Fruit fly (Drosophila melanogaster) whole organism, wandering third instar larva: ENCODE data around the gene Usp12-46.

Experiments used
- Abd-B ChIP-seq: fragments of >200 bp; optimal IDR thresholded peaks from 2 replicates; lab custom pipeline; 2017; ENCODE audit warnings: missing biosample characterization, missing genetic modification characterization
- CG32264 ChIP-seq: fragments of 200-800 bp; sonication (Bioruptor generic); optimal IDR thresholded peaks from 2 replicates; lab custom pipeline; 2016; ENCODE audit warnings: missing biosample characterization, missing genetic modification characterization
- CrebA ChIP-seq: fragments of 200-800 bp; sonication (Bioruptor generic); optimal IDR thresholded peaks from 2 replicates; lab custom pipeline; 2016; ENCODE audit warnings: missing biosample characterization, mild to moderate bottlenecking, missing genetic modification characterization, borderline replicate concordance
- Dfd ChIP-seq: fragments of >200 bp; optimal IDR thresholded peaks from 2 replicates; lab custom pipeline; 2017; ENCODE audit warnings: missing biosample characterization, missing genetic modification characterization
- Dif ChIP-seq: fragments of 200-275, 200-300 bp; sonication (Bioruptor generic); optimal IDR thresholded peaks from 2 replicates; lab custom pipeline; 2018; ENCODE audit warnings: missing biosample characterization, missing genetic modification characterization; ENCODE audit not compliant: partially characterized antibody
- GATAd ChIP-seq: sonication (Bioruptor generic); optimal IDR thresholded peaks from 2 replicates; lab custom pipeline; 2016; ENCODE audit warnings: missing biosample characterization, missing genetic modification characterization
- HLH106 ChIP-seq: fragments of 200-800 bp; optimal IDR thresholded peaks from 3 replicates; lab custom pipeline; 2019; ENCODE audit warnings: missing biosample characterization, mild to moderate bottlenecking, missing genetic modification characterization, moderate library complexity
- Hnf4 ChIP-seq: fragments of 200-800 bp; sonication (Bioruptor generic); optimal IDR thresholded peaks from 2 replicates; lab custom pipeline; 2016; ENCODE audit warnings: missing biosample characterization, mild to moderate bottlenecking, missing genetic modification characterization
- Hr78 ChIP-seq: fragments of >200 bp; optimal IDR thresholded peaks from 2 replicates; lab custom pipeline; 2017; ENCODE audit warnings: missing biosample characterization, missing genetic modification characterization
- Hr83 ChIP-seq: fragments of 200-300 bp; sonication (Bioruptor generic); optimal IDR thresholded peaks from 2 replicates; lab custom pipeline; 2016; ENCODE audit warnings: missing biosample characterization, mild to moderate bottlenecking, missing genetic modification characterization, moderate library complexity; ENCODE audit not compliant: poor library complexity, severe bottlenecking
- Jra ChIP-seq: sonication (Bioruptor generic); optimal IDR thresholded peaks from 2 replicates; lab custom pipeline; 2016; ENCODE audit warnings: missing biosample characterization, missing genetic modification characterization
- Mio ChIP-seq: sonication (Bioruptor generic); optimal IDR thresholded peaks from 2 replicates; lab custom pipeline; 2016; ENCODE audit warnings: missing biosample characterization, missing genetic modification characterization
- Myc ChIP-seq: fragments of >200 bp; optimal IDR thresholded peaks from 2 replicates; lab custom pipeline; 2017
- N ChIP-seq: fragments of >200 bp; optimal IDR thresholded peaks from 2 replicates; lab custom pipeline; 2018; ENCODE audit warnings: missing biosample characterization, missing external identifiers, missing genetic modification characterization
- Rel ChIP-seq, 2 experiments: fragments of 200-800 bp; sonication (Bioruptor generic) in 1 of 2; optimal IDR thresholded peaks; 2 replicates in 1 of 2; 3 replicates in 1 of 2; lab custom pipeline; 2016 to 2019; ENCODE audit warnings: mild to moderate bottlenecking in 2 of 2, missing biosample characterization in 2 of 2, missing genetic modification characterization in 2 of 2, moderate library complexity in 1 of 2
- Sp1 ChIP-seq: fragments of 200-800 bp; sonication (Bioruptor generic); optimal IDR thresholded peaks from 3 replicates; lab custom pipeline; 2019; ENCODE audit warnings: missing biosample characterization, mild to moderate bottlenecking, missing genetic modification characterization, moderate library complexity
- Vsx2 ChIP-seq: fragments of 200-300, 225-300 bp; sonication (Bioruptor generic); optimal IDR thresholded peaks from 2 replicates; lab custom pipeline; 2018; ENCODE audit warnings: missing biosample characterization, missing genetic modification characterization; ENCODE audit not compliant: partially characterized antibody
- br ChIP-seq: fragments of 200-800 bp; sonication (Bioruptor generic); optimal IDR thresholded peaks from 2 replicates; lab custom pipeline; 2016; ENCODE audit warnings: missing biosample characterization, missing genetic modification characterization
- brk ChIP-seq: fragments of 200-800 bp; sonication (Bioruptor generic); optimal IDR thresholded peaks from 2 replicates; lab custom pipeline; 2016; ENCODE audit warnings: missing biosample characterization, mild to moderate bottlenecking, missing genetic modification characterization
- dl ChIP-seq, 2 experiments: fragments of 175-275, 200-275 bp in 1 of 2; fragments of 200-275 bp in 1 of 2; sonication (Bioruptor generic); optimal IDR thresholded peaks; lab custom pipeline; 2018; ENCODE audit warnings: mild to moderate bottlenecking in 2 of 2, missing biosample characterization in 2 of 2, missing genetic modification characterization in 2 of 2, moderate library complexity in 2 of 2; ENCODE audit not compliant: partially characterized antibody in 2 of 2, insufficient read depth in 1 of 2
- dmrt93B ChIP-seq: fragments of 200-800 bp; sonication (Bioruptor generic); optimal IDR thresholded peaks from 2 replicates; lab custom pipeline; 2018; ENCODE audit warnings: missing biosample characterization, mild to moderate bottlenecking, missing genetic modification characterization
- dsf ChIP-seq: sonication (Bioruptor generic); optimal IDR thresholded peaks from 2 replicates; lab custom pipeline; 2016; ENCODE audit warnings: missing biosample characterization, missing genetic modification characterization, borderline replicate concordance
- ey ChIP-seq: fragments of 200-800 bp; sonication (Bioruptor generic); optimal IDR thresholded peaks from 2 replicates; lab custom pipeline; 2016; ENCODE audit warnings: missing biosample characterization, missing genetic modification characterization
- foxo ChIP-seq, 2 experiments: fragments of 200-800 bp; sonication (Bioruptor generic); optimal IDR thresholded peaks; 2 replicates in 1 of 2; 3 replicates in 1 of 2; lab custom pipeline; 2016 to 2017; ENCODE audit warnings: missing biosample characterization in 2 of 2, missing genetic modification characterization in 2 of 2
- fru ChIP-seq: fragments of 200-800 bp; sonication (Bioruptor generic); optimal IDR thresholded peaks from 3 replicates; lab custom pipeline; 2016; ENCODE audit warnings: missing biosample characterization, mild to moderate bottlenecking, missing genetic modification characterization
- h ChIP-seq: fragments of 200-800 bp; sonication (Bioruptor generic); optimal IDR thresholded peaks from 3 replicates; lab custom pipeline; 2016; ENCODE audit warnings: missing biosample characterization, mild to moderate bottlenecking, missing genetic modification characterization
- jim ChIP-seq: fragments of 175-275, 200-325 bp; sonication (Bioruptor generic); optimal IDR thresholded peaks from 2 replicates; lab custom pipeline; 2016; ENCODE audit warnings: missing biosample characterization, mild to moderate bottlenecking, missing genetic modification characterization
- lola ChIP-seq: fragments of >200 bp; optimal IDR thresholded peaks from 2 replicates; lab custom pipeline; 2017; ENCODE audit warnings: missing biosample characterization, missing genetic modification characterization
- pan ChIP-seq: fragments of >200 bp; optimal IDR thresholded peaks from 2 replicates; lab custom pipeline; 2017
- psq ChIP-seq: fragments of 200-800 bp; sonication (Bioruptor generic); optimal IDR thresholded peaks from 3 replicates; lab custom pipeline; 2017; ENCODE audit warnings: missing biosample characterization, mild to moderate bottlenecking, missing genetic modification characterization, moderate library complexity
- rgr ChIP-seq: fragments of 200-800 bp; sonication (Bioruptor generic); optimal IDR thresholded peaks from 3 replicates; lab custom pipeline; 2016; ENCODE audit warnings: missing biosample characterization, mild to moderate bottlenecking, missing genetic modification characterization
- sage ChIP-seq: fragments of 200-800 bp; sonication (Bioruptor generic); optimal IDR thresholded peaks from 2 replicates; lab custom pipeline; 2016; ENCODE audit warnings: missing biosample characterization, mild to moderate bottlenecking, missing genetic modification characterization
- sv ChIP-seq: fragments of 200-800 bp; sonication (Bioruptor generic); optimal IDR thresholded peaks from 3 replicates; lab custom pipeline; 2016; ENCODE audit warnings: missing biosample characterization, missing genetic modification characterization
- tai ChIP-seq: sonication (Bioruptor generic); optimal IDR thresholded peaks from 2 replicates; lab custom pipeline; 2016; ENCODE audit warnings: missing biosample characterization, missing genetic modification characterization
- usp ChIP-seq: fragments of >200 bp; optimal IDR thresholded peaks from 2 replicates; lab custom pipeline; 2017; ENCODE audit warnings: missing biosample characterization, missing genetic modification characterization
- woc ChIP-seq: sonication (Bioruptor generic); optimal IDR thresholded peaks from 2 replicates; lab custom pipeline; 2016; ENCODE audit warnings: missing biosample characterization, mild to moderate bottlenecking, missing genetic modification characterization

Gene Usp12-46

DNA sequence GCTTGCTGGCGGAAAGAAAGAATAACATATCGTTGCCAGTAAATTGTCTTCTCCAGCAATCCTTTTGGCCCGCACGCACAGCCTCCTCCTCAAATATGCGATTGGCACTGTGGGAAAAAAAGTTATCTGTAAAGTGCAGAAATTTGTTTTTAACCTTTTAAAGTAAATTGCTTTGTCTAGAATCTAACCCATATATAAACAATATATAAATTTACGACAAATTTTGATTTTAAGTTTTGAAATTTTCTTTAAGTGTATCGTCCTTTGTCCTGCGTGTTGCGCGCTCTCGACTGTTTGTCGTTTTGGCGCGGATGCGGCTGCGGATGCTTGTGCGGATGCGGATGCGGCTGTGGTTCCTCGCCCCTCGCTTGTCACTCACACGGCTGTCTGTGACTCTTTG is 56.4 kb downstream of the Usp12-46 start:
- TF ChIP-seq Mio (GFP tag; lab: Kevin White, UChicago) (no peak), ey (GFP tag; lab: Kevin White, UChicago) (no peak), N (GFP tag; lab: Kevin White, UChicago) (no peak), Rel (GFP tag; optimal IDR thresholded peaks at IDR 0.05; lab: Kevin White, UChicago) (no peak), Rel (tag; optimal IDR thresholded peaks at IDR 0.05; lab: Kevin White, UChicago) (no peak), usp (GFP tag; lab: Kevin White, UChicago) (no peak), psq (GFP tag; lab: Kevin White, UChicago) (no peak), dsf (GFP tag; lab: Kevin White, UChicago) (no peak), Jra (GFP tag; lab: Kevin White, UChicago) (no peak), lola (GFP tag; lab: Kevin White, UChicago) (no peak), foxo (GFP tag; optimal IDR thresholded peaks at IDR 0.05; lab: Kevin White, UChicago) (no peak), Abd-B (no peak), Sp1 (GFP tag; lab: Kevin White, UChicago) (no peak)

DNA sequence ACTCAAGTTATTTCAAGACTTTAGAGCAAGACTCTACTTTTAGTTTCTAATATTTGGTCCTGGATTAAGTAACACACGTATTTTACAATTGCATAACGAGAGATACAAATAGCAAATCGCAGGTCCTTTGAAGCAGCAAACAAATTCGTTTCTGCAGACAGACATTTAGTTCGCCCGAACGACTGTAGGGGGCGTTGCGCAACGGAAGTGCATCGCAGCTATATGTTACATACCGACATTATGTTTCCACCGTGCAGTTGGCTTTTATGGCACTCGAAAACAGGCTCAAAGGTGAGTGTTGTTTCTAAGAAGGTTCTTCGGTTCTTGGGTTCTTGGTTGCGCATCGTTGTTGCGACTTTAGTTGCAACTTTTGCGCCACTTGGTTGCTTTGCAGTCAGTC is 59.6 kb downstream of the Usp12-46 start:
- no peak for TF ChIP-seq Dfd (GFP tag; lab: Kevin White, UChicago)
- no peak for TF ChIP-seq dmrt93B (GFP tag; lab: Kevin White, UChicago)
- no peak for TF ChIP-seq psq (GFP tag; lab: Kevin White, UChicago)
- no peak for TF ChIP-seq ey (GFP tag; lab: Kevin White, UChicago)
- no peak for TF ChIP-seq sage (GFP tag; lab: Kevin White, UChicago)
- no peak for TF ChIP-seq Jra (GFP tag; lab: Kevin White, UChicago)
- TF ChIP-seq Myc (lab: Kevin White, UChicago), result no peak
- no peak for TF ChIP-seq jim
- no peak for TF ChIP-seq Vsx2 (GFP tag; lab: Kevin White, UChicago)
- TF ChIP-seq sv (GFP tag; lab: Kevin White, UChicago), result no peak
- TF ChIP-seq CG32264, result no peak
- TF ChIP-seq tai (GFP tag; lab: Kevin White, UChicago), result no peak
- TF ChIP-seq foxo (GFP tag; optimal IDR thresholded peaks at IDR 0.05; lab: Kevin White, UChicago), result no peak

DNA sequence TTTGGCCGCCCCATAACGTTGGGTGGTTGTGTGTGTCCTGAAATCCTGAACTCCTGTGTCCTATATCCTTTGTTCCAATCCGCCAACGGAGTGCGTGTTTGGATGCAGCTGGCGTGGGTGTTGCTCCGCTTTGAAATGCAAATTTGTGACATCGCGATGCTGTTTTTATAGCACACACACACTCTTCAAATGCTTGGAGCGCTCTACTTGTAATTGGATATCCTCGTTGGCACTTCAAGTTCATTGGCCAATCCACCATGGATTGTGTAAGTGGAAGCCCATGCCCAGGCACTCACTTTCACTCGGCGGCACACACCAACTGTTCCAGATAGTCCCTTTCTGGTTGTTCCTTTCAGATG is 65.4 kb downstream of the Usp12-46 start, which contains the start of gene CG13840:
TSS of gene CG13840 (minus strand) at position 101 of the 359 bp plus-strand sequence.
- TF ChIP-seq Myc (lab: Kevin White, UChicago) (no peak), br (no peak), dl (GFP tag; optimal IDR thresholded peaks at IDR 0.05; lab: Kevin White, UChicago; ENCODE audit: insufficient read depth in 1 of 2, partially characterized antibody in 2 of 2) (no peak), psq (GFP tag; lab: Kevin White, UChicago) (no peak), sv (GFP tag; lab: Kevin White, UChicago) (no peak), lola (GFP tag; lab: Kevin White, UChicago) (no peak), CG32264 (no peak), h (no peak), foxo (GFP tag; optimal IDR thresholded peaks at IDR 0.05; lab: Kevin White, UChicago) (no peak), pan (no peak), GATAd (GFP tag; lab: Kevin White, UChicago) (no peak), N (GFP tag; lab: Kevin White, UChicago) (no peak), Hr78 (no peak), CrebA (no peak)
- TF ChIP-seq, all 38 proteins: peak for 0

DNA sequence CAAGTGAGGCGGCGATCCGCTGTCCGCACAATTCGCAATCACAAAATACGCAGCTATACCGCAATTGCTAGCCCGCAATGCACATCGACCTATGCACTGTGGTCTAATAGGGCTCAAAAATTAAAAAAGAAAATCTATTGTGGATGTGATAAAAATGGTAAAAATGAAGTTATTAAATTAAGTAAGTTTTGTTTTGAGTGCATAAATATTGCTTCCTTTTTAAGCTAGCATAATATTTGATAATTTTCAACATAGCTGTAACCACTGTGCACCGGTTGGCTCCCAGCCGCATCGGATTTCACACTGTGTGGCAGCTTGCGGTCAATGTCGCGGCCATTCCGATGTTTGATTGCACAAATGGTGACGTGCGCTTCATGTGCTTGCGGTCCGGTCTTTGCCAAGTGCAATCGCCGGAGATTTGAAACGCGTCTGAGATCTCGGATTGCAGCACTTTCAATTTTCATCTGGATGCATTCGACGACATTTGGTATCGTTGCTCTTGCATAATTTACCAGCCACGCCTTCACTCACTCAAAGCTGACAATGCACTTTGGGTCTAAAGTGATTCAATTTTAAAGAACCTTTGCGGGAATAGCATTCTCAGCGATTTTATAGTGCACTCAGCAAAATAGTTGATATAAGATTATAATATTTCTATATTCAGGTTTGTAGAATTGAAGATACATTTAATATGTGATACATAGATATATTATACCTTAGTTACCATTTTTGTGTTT is 65.9 kb downstream of the Usp12-46 start:
- TF ChIP-seq fru (GFP tag; lab: Kevin White, UChicago) (peak; percentile 1), dmrt93B (GFP tag; lab: Kevin White, UChicago) (no peak), HLH106 (tag; lab: Kevin White, UChicago) (peak; percentile 18), GATAd (GFP tag; lab: Kevin White, UChicago) (no peak), foxo (GFP tag; optimal IDR thresholded peaks at IDR 0.05; lab: Kevin White, UChicago) (peak in 1 of 2 experiments; percentile 20), dl (GFP tag; optimal IDR thresholded peaks at IDR 0.05; lab: Kevin White, UChicago; ENCODE audit: insufficient read depth in 1 of 2, partially characterized antibody in 2 of 2) (no peak), CrebA (no peak), woc (no peak), Hr83 (GFP tag; lab: Kevin White, UChicago) (no peak), Sp1 (GFP tag; lab: Kevin White, UChicago) (no peak), CG32264 (no peak), Dif (GFP tag; lab: Kevin White, UChicago) (no peak), Vsx2 (GFP tag; lab: Kevin White, UChicago) (no peak), Mio (GFP tag; lab: Kevin White, UChicago) (no peak), Myc (lab: Kevin White, UChicago) (no peak), Abd-B (no peak), N (GFP tag; lab: Kevin White, UChicago) (no peak), dsf (GFP tag; lab: Kevin White, UChicago) (no peak), pan (no peak), rgr (GFP tag; lab: Kevin White, UChicago) (peak; percentile 21), psq (GFP tag; lab: Kevin White, UChicago) (no peak), h (peak; percentile 10), tai (GFP tag; lab: Kevin White, UChicago) (no peak), lola (GFP tag; lab: Kevin White, UChicago) (no peak), Hnf4 (GFP tag; lab: Kevin White, UChicago) (no peak), usp (GFP tag; lab: Kevin White, UChicago) (no peak), jim (no peak), ey (GFP tag; lab: Kevin White, UChicago) (no peak), brk (GFP tag; lab: Kevin White, UChicago) (no peak)
- TF ChIP-seq, all 38 proteins: peak for 5
